Worm (Caenorhabditis elegans) whole organism, L2 larva: ENCODE data around the gene tbc-7.

Experiments used
- aly-2 ChIP-seq: fragments of 150-350 bp; optimal IDR thresholded peaks from 2 replicates; lab custom pipeline; 2014; ENCODE audit warnings: missing biosample characterization, missing genetic modification characterization
- egl-27 ChIP-seq: sonication (generic microtip); optimal IDR thresholded peaks from 3 replicates; lab custom pipeline; 2017; ENCODE audit warnings: missing biosample characterization, missing genetic modification reagents, missing genetic modification characterization
- elt-3 ChIP-seq: sonication (generic microtip); optimal IDR thresholded peaks from 2 replicates; lab custom pipeline; 2017; ENCODE audit warnings: missing biosample characterization, missing genetic modification characterization
- nhr-12 ChIP-seq: fragments of 150-350 bp; optimal IDR thresholded peaks from 2 replicates; lab custom pipeline; 2014; ENCODE audit warnings: missing biosample characterization, missing genetic modification characterization
- sem-4 ChIP-seq: fragments of 150-350 bp; optimal IDR thresholded peaks from 2 replicates; lab custom pipeline; 2014; ENCODE audit warnings: missing biosample characterization, missing genetic modification reagents, missing genetic modification characterization
- unc-39 ChIP-seq: fragments of 150-350 bp; optimal IDR thresholded peaks from 2 replicates; lab custom pipeline; 2014; ENCODE audit warnings: missing biosample characterization, missing genetic modification characterization
- unc-62 ChIP-seq: fragments of 150-350 bp; optimal IDR thresholded peaks from 2 replicates; lab custom pipeline; 2014; ENCODE audit warnings: missing biosample characterization, missing genetic modification reagents, missing genetic modification characterization
- ztf-4 ChIP-seq: fragments of 150-350 bp; optimal IDR thresholded peaks from 2 replicates; lab custom pipeline; 2014; ENCODE audit warnings: missing biosample characterization, missing genetic modification characterization

DNA sequence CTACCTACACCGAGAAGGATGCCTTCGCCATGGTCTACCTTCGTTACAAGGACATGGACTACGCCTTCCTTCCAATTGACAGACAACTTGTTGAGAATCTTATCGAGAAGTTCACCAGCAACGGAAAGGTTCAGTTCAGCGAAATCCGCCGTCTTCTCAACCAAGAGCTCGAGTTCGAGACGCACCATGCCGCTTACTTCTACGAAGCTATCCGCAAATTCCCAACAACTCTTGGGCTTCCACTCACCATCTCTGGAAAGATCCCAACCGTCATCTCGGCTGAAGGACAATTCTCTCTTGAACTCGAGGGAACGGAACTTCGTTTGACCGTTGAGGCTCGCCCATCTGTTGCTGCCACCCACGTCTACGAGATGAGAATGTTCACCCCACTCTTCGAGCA lies 30.7 kb upstream of the tbc-7 start:
- TF ChIP-seq unc-62 (GFP tag; lab: Kevin White, UChicago) (no peak), ztf-4 (no peak), nhr-12 (no peak), elt-3 (no peak), unc-39 (tag; lab: Kevin White, UChicago) (no peak), sem-4 (tag; lab: Kevin White, UChicago) (no peak), aly-2 (no peak), egl-27 (tag; lab: Kevin White, UChicago) (no peak)
